Worm (Caenorhabditis elegans) whole organism, L4 larva: ENCODE measurements around the gene col-97.

ENCODE experiments used
- ZK546.5 ChIP-seq, 2 experiments: sonication (generic microtip); optimal IDR thresholded peaks; 2 replicates each; lab custom pipeline; 2017; ENCODE audit warnings: missing biosample characterization in 2 of 2, missing genetic modification characterization in 2 of 2
- ama-1 ChIP-seq: fragments of 150-350 bp; optimal IDR thresholded peaks from 2 replicates; lab custom pipeline; 2014; ENCODE audit warnings: inconsistent platforms, mixed read lengths
- arid-1 ChIP-seq: fragments of 200-800 bp; sonication (Bioruptor generic); conservative IDR thresholded peaks from 2 replicates; pipeline ENCODE4 v1.3.6; 2022; ENCODE audit warnings: missing genetic modification reagents, missing genetic modification characterization, missing compliant biosample characterization
- ceh-82 ChIP-seq: sonication (generic microtip); optimal IDR thresholded peaks from 2 replicates; lab custom pipeline; 2017; ENCODE audit warnings: missing biosample characterization, missing genetic modification characterization
- daf-12 ChIP-seq: fragments of 150-350 bp; optimal IDR thresholded peaks from 2 replicates; lab custom pipeline; 2014; ENCODE audit warnings: missing biosample characterization, missing genetic modification reagents, missing genetic modification characterization
- fos-1 ChIP-seq: fragments of 150-350 bp; optimal IDR thresholded peaks from 2 replicates; lab custom pipeline; 2014; ENCODE audit warnings: missing biosample characterization, missing genetic modification characterization
- hif-1 ChIP-seq, 2 experiments: sonication (generic microtip); optimal IDR thresholded peaks; 2 replicates each; lab custom pipeline; 2016 to 2017; ENCODE audit warnings: missing compliant biosample characterization in 2 of 2, missing genetic modification characterization in 2 of 2, missing genetic modification reagents in 2 of 2, missing genotype in 2 of 2, mild to moderate bottlenecking in 1 of 2
- hmg-1.1 ChIP-seq: fragments of 200-800 bp; sonication (Bioruptor generic); IDR thresholded peaks from 2 replicates; pipeline ENCODE4 v1.3.6; 2022; ENCODE audit warnings: missing genetic modification reagents, missing genetic modification characterization, missing compliant biosample characterization
- mxl-2 ChIP-seq: fragments of 200-800 bp; sonication (Bioruptor generic); conservative IDR thresholded peaks from 2 replicates; pipeline ENCODE4 v1.3.6; 2022; ENCODE audit warnings: missing genetic modification reagents, missing genetic modification characterization, missing compliant biosample characterization
- nhr-237 ChIP-seq: sonication (generic microtip); optimal IDR thresholded peaks from 2 replicates; lab custom pipeline; 2017; ENCODE audit warnings: missing biosample characterization, missing genetic modification characterization
- nhr-48 ChIP-seq: sonication (generic microtip); optimal IDR thresholded peaks from 2 replicates; lab custom pipeline; 2016; ENCODE audit warnings: mild to moderate bottlenecking, missing genetic modification characterization, missing compliant biosample characterization
- unc-130 ChIP-seq: sonication (generic microtip); optimal IDR thresholded peaks from 2 replicates; lab custom pipeline; 2016; ENCODE audit warnings: missing genetic modification reagents, missing genetic modification characterization, missing compliant biosample characterization
- vab-7 ChIP-seq: fragments of 200-800 bp; sonication (Bioruptor generic); IDR thresholded peaks from 2 replicates; pipeline ENCODE4 v1.3.6; 2022; ENCODE audit warnings: missing genetic modification reagents, missing genetic modification characterization, missing compliant biosample characterization

DNA sequence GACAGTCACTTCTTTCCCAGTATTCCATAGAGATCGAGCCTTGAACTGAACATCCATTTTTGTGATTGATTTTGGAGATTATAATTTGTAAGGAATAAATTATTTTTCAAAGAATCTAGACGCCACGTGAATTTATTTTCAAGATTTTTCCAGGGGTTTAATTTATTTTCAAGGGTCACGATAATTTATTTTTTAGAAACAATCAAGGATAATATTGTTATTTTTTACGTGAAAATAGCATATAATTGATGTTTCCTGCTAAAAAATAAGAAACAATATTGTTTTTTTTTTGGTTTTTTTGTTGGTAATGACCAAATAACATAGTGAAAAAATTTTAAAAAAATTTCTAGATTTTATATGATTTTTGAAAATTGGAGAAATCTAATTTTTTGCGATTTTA, 36.1 kb upstream of the col-97 start, which contains the start of gene F14F7.4:
- no peak for TF ChIP-seq hif-1 (tag; optimal IDR thresholded peaks at IDR 0.05; lab: Kevin White, UChicago)
- TF ChIP-seq mxl-2 (GFP tag; lab: Robert Waterston, UW) = no peak
- TF ChIP-seq ama-1 = no peak
- TF ChIP-seq nhr-237 (tag; lab: Kevin White, UChicago) = no peak
- no peak for TF ChIP-seq ZK546.5 (tag; optimal IDR thresholded peaks at IDR 0.05; lab: Kevin White, UChicago)
- no peak for TF ChIP-seq hmg-1.1
- no peak for TF ChIP-seq vab-7 (GFP tag; lab: Robert Waterston, UW)
- TF ChIP-seq daf-12 (tag; lab: Kevin White, UChicago) = no peak
- no peak for TF ChIP-seq fos-1 (tag; lab: Kevin White, UChicago)
- TF ChIP-seq nhr-48 (tag; lab: Kevin White, UChicago) = no peak
- TF ChIP-seq arid-1 = no peak
- no peak for TF ChIP-seq ceh-82
- no peak for TF ChIP-seq unc-130 (GFP tag; lab: Kevin White, UChicago)
